Fruit fly (Drosophila melanogaster) whole organism, adult: Measurements from ENCODE around the gene koko.

Experiments
- CG11617 ChIP-seq: fragments of 200-800 bp; sonication (Bioruptor generic); optimal IDR thresholded peaks from 2 replicates; lab custom pipeline; 2017; ENCODE audit warnings: mild to moderate bottlenecking, missing biosample characterization, missing genetic modification reagents, missing genetic modification characterization
- CG12768 ChIP-seq: fragments of 200-800 bp; sonication (Bioruptor generic); optimal IDR thresholded peaks from 2 replicates; lab custom pipeline; 2017; ENCODE audit warnings: missing biosample characterization, missing genetic modification characterization, mild to moderate bottlenecking, moderate library complexity, missing genetic modification reagents
- CG14711 ChIP-seq: fragments of 200-800 bp; sonication (Bioruptor generic); optimal IDR thresholded peaks from 2 replicates; lab custom pipeline; 2018; ENCODE audit warnings: missing biosample characterization, mild to moderate bottlenecking, missing genetic modification characterization, moderate library complexity
- CG1620 ChIP-seq: fragments of 200-800 bp; sonication (Bioruptor generic); optimal IDR thresholded peaks from 2 replicates; lab custom pipeline; 2016; ENCODE audit warnings: missing biosample characterization, missing genetic modification characterization
- CG33017 ChIP-seq: fragments of 200-800 bp; sonication (Bioruptor generic); optimal IDR thresholded peaks from 2 replicates; lab custom pipeline; 2018; ENCODE audit warnings: missing biosample characterization, mild to moderate bottlenecking, missing genetic modification characterization, moderate library complexity
- CG5204 ChIP-seq: fragments of 200-800 bp; sonication (Bioruptor generic); optimal IDR thresholded peaks from 2 replicates; lab custom pipeline; 2016; ENCODE audit warnings: missing biosample characterization, missing genetic modification characterization
- CG7045 ChIP-seq: fragments of 200-800 bp; sonication (Bioruptor generic); optimal IDR thresholded peaks from 2 replicates; lab custom pipeline; 2017; ENCODE audit warnings: missing biosample characterization, mild to moderate bottlenecking, missing genetic modification characterization
- Clk ChIP-seq: fragments of 200-800 bp; sonication (Bioruptor generic); optimal IDR thresholded peaks from 2 replicates; lab custom pipeline; 2017; ENCODE audit warnings: missing biosample characterization, missing genetic modification characterization
- Mnt ChIP-seq: fragments of 200-800 bp; sonication (Bioruptor generic); optimal IDR thresholded peaks from 2 replicates; lab custom pipeline; 2016; ENCODE audit warnings: missing biosample characterization, mild to moderate bottlenecking, missing genetic modification characterization
- bab1 ChIP-seq: fragments of 200-800 bp; sonication (Bioruptor generic); optimal IDR thresholded peaks from 3 replicates; lab custom pipeline; 2019; ENCODE audit warnings: missing biosample characterization, mild to moderate bottlenecking, missing genetic modification characterization, moderate library complexity
- cic ChIP-seq: fragments of 200-800 bp; sonication (Bioruptor generic); optimal IDR thresholded peaks from 2 replicates; lab custom pipeline; 2017; ENCODE audit warnings: missing biosample characterization, mild to moderate bottlenecking, missing genetic modification characterization, moderate library complexity
- kay ChIP-seq: fragments of 200-800 bp; sonication (Bioruptor generic); peaks from one replicate; lab custom pipeline; 2016; ENCODE audit warnings: missing biosample characterization, missing genetic modification characterization, borderline replicate concordance
- ovo ChIP-seq: fragments of 200-800 bp; sonication (Bioruptor generic); optimal IDR thresholded peaks from 2 replicates; lab custom pipeline; 2016; ENCODE audit warnings: missing biosample characterization, missing genetic modification characterization
- tj ChIP-seq: fragments of 200-800 bp; sonication (Bioruptor generic); optimal IDR thresholded peaks from 3 replicates; lab custom pipeline; 2017; ENCODE audit warnings: missing biosample characterization, mild to moderate bottlenecking, missing genetic modification characterization, moderate library complexity

- no peak for TF ChIP-seq tj (GFP tag; lab: Kevin White, UChicago)
- TF ChIP-seq ovo (GFP tag; lab: Kevin White, UChicago) = no peak
- no peak for TF ChIP-seq CG12768 (GFP tag; lab: Kevin White, UChicago)
- no peak for TF ChIP-seq CG7045 (GFP tag; lab: Kevin White, UChicago)
- TF ChIP-seq CG14711 = no peak
- no peak for TF ChIP-seq Clk (GFP tag; lab: Kevin White, UChicago)
- TF ChIP-seq CG11617 (GFP tag; lab: Kevin White, UChicago) = no peak
- no peak for TF ChIP-seq CG5204 (GFP tag; lab: Kevin White, UChicago)
- no peak for TF ChIP-seq cic (GFP tag; lab: Kevin White, UChicago)
- TF ChIP-seq CG33017 = no peak
- no peak for TF ChIP-seq CG1620
- TF ChIP-seq Mnt (GFP tag; lab: Kevin White, UChicago) = no peak
- TF ChIP-seq kay = no peak
- TF ChIP-seq bab1 = no peak
Measured at dm6 chr3R:18399698-18400020, 3.2 kb upstream of the koko start.
